Worm (Caenorhabditis elegans): ENCODE data around the gene F43C11.1.

ce11 chrII:2332220-2332619 lies 24.7 kb upstream of the F43C11.1 start, which contains the start of gene F43C11.8:
- no peak for TF ChIP-seq Y53G8AR.9 (GFP tag; conservative IDR thresholded peaks at IDR 0.05)
- no peak for TF ChIP-seq madf-8 (GFP tag; conservative IDR thresholded peaks at IDR 0.05)
- TF ChIP-seq F33H1.4 (GFP tag; IDR thresholded peaks at IDR 0.05): no peak
